Worm (Caenorhabditis elegans): ENCODE measurements around the gene phf-15.

- TF ChIP-seq elt-3 (tag; optimal IDR thresholded peaks at IDR 0.05) = no peak
- no peak for TF ChIP-seq aly-2 (tag; optimal IDR thresholded peaks at IDR 0.05)
- no peak for TF ChIP-seq ama-1 (optimal IDR thresholded peaks at IDR 0.05)
- TF ChIP-seq Y55F3AM.14 (GFP tag; optimal IDR thresholded peaks at IDR 0.05) = no peak
- TF ChIP-seq ceh-16 (tag; optimal IDR thresholded peaks at IDR 0.05) = no peak
- no peak for TF ChIP-seq nhr-12 (tag; optimal IDR thresholded peaks at IDR 0.05)
- TF ChIP-seq mdl-1 (tag; optimal IDR thresholded peaks at IDR 0.05) = no peak
These were observed 18.1 kb upstream of the phf-15 start for ce11 chrIII:3304554-3304953.

Measured in whole organism, L2 larva.